Worm (Caenorhabditis elegans) whole organism, late embryonic: ENCODE measurements around the gene thoc-2.

Experiments used
- ceh-9 ChIP-seq: sonication (generic microtip); optimal IDR thresholded peaks from 2 replicates; lab custom pipeline; 2016; ENCODE audit warnings: mild to moderate bottlenecking, missing genetic modification characterization, inconsistent platforms, missing compliant biosample characterization
- hlh-30 ChIP-seq: sonication (generic microtip); optimal IDR thresholded peaks from 2 replicates; lab custom pipeline; 2017; ENCODE audit warnings: antibody characterized with exemption, missing genetic modification characterization, missing compliant biosample characterization; ENCODE audit not compliant: insufficient read depth

- TF ChIP-seq ceh-9 (tag; lab: Kevin White, UChicago) (no peak), hlh-30 (no peak)
Observed at ce11 chrIII:6348578-6348977, 19.3 kb upstream of the thoc-2 start.
